Worm (Caenorhabditis elegans): ENCODE results near the gene T02E9.5.

Gene T02E9.5

ce11 chrV:11314025-11314880, 27.8 kb upstream of the T02E9.5 start (continued):
- TF ChIP-seq hlh-13 (GFP tag; optimal IDR thresholded peaks at IDR 0.05) (peak; percentile 99), Y22D7AL.16 (tag; optimal IDR thresholded peaks at IDR 0.05) (peak; percentile 99), ref-2 (tag; optimal IDR thresholded peaks at IDR 0.05) (peak; percentile 97), ahr-1 (tag; optimal IDR thresholded peaks at IDR 0.05) (peak; percentile 96), ttx-3 (tag; optimal IDR thresholded peaks at IDR 0.05) (peak; percentile 99), elt-4 (tag; optimal IDR thresholded peaks at IDR 0.05) (peak; percentile 97), eyg-1 (tag; optimal IDR thresholded peaks at IDR 0.05) (peak; percentile 98), C08G9.2 (tag; optimal IDR thresholded peaks at IDR 0.05) (peak; percentile 99), ceh-34 (tag; optimal IDR thresholded peaks at IDR 0.05) (peak; percentile 99), nhr-11 (tag; optimal IDR thresholded peaks at IDR 0.05) (no peak), T23F11.4 (GFP tag; optimal IDR thresholded peaks at IDR 0.05) (peak; percentile 100), ets-4 (tag; optimal IDR thresholded peaks at IDR 0.05) (peak; percentile 94), elt-2 (tag; optimal IDR thresholded peaks at IDR 0.05) (peak; percentile 100), mec-3 (tag; optimal IDR thresholded peaks at IDR 0.05; ENCODE audit: borderline replicate concordance) (peak; percentile 88), nhr-232 (tag; optimal IDR thresholded peaks at IDR 0.05) (peak; percentile 99), hlh-6 (tag; optimal IDR thresholded peaks at IDR 0.05) (peak; percentile 100), K09A11.1 (tag; optimal IDR thresholded peaks at IDR 0.05; ENCODE audit: insufficient read depth) (peak; percentile 98), fkh-10 (GFP tag; optimal IDR thresholded peaks at IDR 0.05) (peak; percentile 85), sdc-2 (tag; optimal IDR thresholded peaks at IDR 0.05) (peak; percentile 95), unc-55 (GFP tag; optimal IDR thresholded peaks at IDR 0.05) (peak; percentile 65), ceh-48 (tag; optimal IDR thresholded peaks at IDR 0.05) (peak; percentile 98), nfya-1 (tag; optimal IDR thresholded peaks at IDR 0.05) (peak; percentile 91), ceh-14 (tag; optimal IDR thresholded peaks at IDR 0.05) (peak; percentile 99), ztf-16 (tag; optimal IDR thresholded peaks at IDR 0.05) (peak; percentile 97), ceh-9 (tag; optimal IDR thresholded peaks at IDR 0.05) (peak; percentile 98), ceh-45 (GFP tag; IDR thresholded peaks at IDR 0.05) (peak; percentile 99), F13H6.1 (tag; optimal IDR thresholded peaks at IDR 0.05) (peak; percentile 99), lin-11 (tag; optimal IDR thresholded peaks at IDR 0.05) (peak; percentile 97), sox-4 (tag; optimal IDR thresholded peaks at IDR 0.05) (peak; percentile 99), C38D4.7 (GFP tag; optimal IDR thresholded peaks at IDR 0.05) (peak; percentile 97), madf-2 (tag; optimal IDR thresholded peaks at IDR 0.05) (peak; percentile 97)

ce11 chrV:11316801-11317200, 25.2 kb upstream of the T02E9.5 start, which contains the start of gene cutl-18:
TSS of gene cutl-18 (minus strand) at chrV:11316901.
- TF ChIP-seq dmd-4 (tag; optimal IDR thresholded peaks at IDR 0.05; ENCODE audit: borderline replicate concordance) (no peak), K02D7.2 (tag; optimal IDR thresholded peaks at IDR 0.05) (no peak), nhr-232 (tag; optimal IDR thresholded peaks at IDR 0.05) (no peak), pag-3 (tag; optimal IDR thresholded peaks at IDR 0.05; ENCODE audit: borderline replicate concordance) (no peak), odd-2 (tag; optimal IDR thresholded peaks at IDR 0.05) (no peak), pha-2 (tag; optimal IDR thresholded peaks at IDR 0.05) (no peak), hlh-8 (tag; optimal IDR thresholded peaks at IDR 0.05) (no peak), elt-2 (tag; optimal IDR thresholded peaks at IDR 0.05) (no peak), ceh-48 (tag; optimal IDR thresholded peaks at IDR 0.05) (no peak), dve-1 (tag; optimal IDR thresholded peaks at IDR 0.05) (no peak), mec-3 (tag; optimal IDR thresholded peaks at IDR 0.05; ENCODE audit: borderline replicate concordance) (no peak), syd-9 (tag; optimal IDR thresholded peaks at IDR 0.05) (no peak), fkh-10 (GFP tag; optimal IDR thresholded peaks at IDR 0.05) (no peak), eyg-1 (tag; optimal IDR thresholded peaks at IDR 0.05) (no peak)

All from whole organism, late embryonic.